Worm (Caenorhabditis elegans) whole organism, late embryonic: ENCODE data around the gene F15B9.11.

Source experiments
- ceh-30 ChIP-seq: fragments of 150-350 bp; optimal IDR thresholded peaks from 2 replicates; lab custom pipeline; 2014; ENCODE audit warnings: missing biosample characterization, missing genetic modification characterization
- ceh-45 ChIP-seq: fragments of 200-800 bp; sonication (Bioruptor generic); IDR thresholded peaks from 2 replicates; pipeline ENCODE4 v1.3.6; 2022; ENCODE audit warnings: missing genetic modification reagents, missing genetic modification characterization, missing compliant biosample characterization

- TF ChIP-seq ceh-45 (GFP tag; lab: Robert Waterston, UW) (no peak), ceh-30 (no peak)
These were observed 27.3 kb upstream of the F15B9.11 start for ce11 chrV:13020014-13020413.
